Worm (Caenorhabditis elegans) whole organism, L3 larva: ENCODE results near the gene ilcr-2.

Experiments
- R02D3.7 ChIP-seq: fragments of 150-350 bp; optimal IDR thresholded peaks from 2 replicates; lab custom pipeline; 2014; ENCODE audit warnings: missing biosample characterization, missing genetic modification characterization
- ZK546.5 ChIP-seq: sonication (generic microtip); optimal IDR thresholded peaks from 2 replicates; lab custom pipeline; 2017; ENCODE audit warnings: missing biosample characterization, missing genetic modification characterization
- ama-1 ChIP-seq: fragments of 150-350 bp; optimal IDR thresholded peaks from 2 replicates; lab custom pipeline; 2018
- ceh-16 ChIP-seq: sonication (generic microtip); optimal IDR thresholded peaks from 2 replicates; lab custom pipeline; 2017; ENCODE audit warnings: missing biosample characterization, missing genetic modification characterization
- ceh-28 ChIP-seq: fragments of 150-350 bp; optimal IDR thresholded peaks from 2 replicates; lab custom pipeline; 2014; ENCODE audit warnings: missing biosample characterization, missing genetic modification reagents, missing genetic modification characterization
- egl-27 ChIP-seq: sonication (generic microtip); optimal IDR thresholded peaks from 4 replicates; lab custom pipeline; 2017; ENCODE audit warnings: missing biosample characterization, missing genetic modification reagents, missing genetic modification characterization
- elt-2 ChIP-seq: sonication (generic microtip); optimal IDR thresholded peaks from 2 replicates; lab custom pipeline; 2016; ENCODE audit warnings: missing genetic modification reagents, mild to moderate bottlenecking, missing genetic modification characterization, missing compliant biosample characterization
- elt-3 ChIP-seq, 3 experiments: fragments of 150-350 bp in 1 of 3; sonication (generic microtip) in 2 of 3; optimal IDR thresholded peaks; 2 replicates in 2 of 3; 4 replicates in 1 of 3; lab custom pipeline; 2014 to 2017; ENCODE audit warnings: missing biosample characterization in 3 of 3, missing genetic modification characterization in 3 of 3
- eor-1 ChIP-seq, 2 experiments: fragments of 150-350 bp; optimal IDR thresholded peaks; 2 replicates each; lab custom pipeline; 2014 to 2018; ENCODE audit warnings: missing biosample characterization in 2 of 2, missing genetic modification characterization in 2 of 2
- fkh-10 ChIP-seq: sonication (generic microtip); optimal IDR thresholded peaks from 2 replicates; lab custom pipeline; 2017; ENCODE audit warnings: missing biosample characterization, missing genetic modification reagents, missing genetic modification characterization
- fos-1 ChIP-seq: fragments of 150-350 bp; optimal IDR thresholded peaks from 2 replicates; lab custom pipeline; 2014; ENCODE audit warnings: missing biosample characterization, missing genetic modification characterization
- hmg-11 ChIP-seq: sonication (generic microtip); optimal IDR thresholded peaks from 2 replicates; lab custom pipeline; 2016; ENCODE audit warnings: missing genetic modification characterization, missing compliant biosample characterization
- jun-1 ChIP-seq: fragments of 150-350 bp; optimal IDR thresholded peaks from 2 replicates; lab custom pipeline; 2014; ENCODE audit warnings: missing biosample characterization, missing genetic modification reagents, missing genetic modification characterization
- lin-15B ChIP-seq: fragments of 150-350 bp; optimal IDR thresholded peaks from 2 replicates; lab custom pipeline; 2014; ENCODE audit warnings: missing biosample characterization, missing genetic modification characterization
- lin-39 ChIP-seq: fragments of 150-350 bp; optimal IDR thresholded peaks from 2 replicates; lab custom pipeline; 2018; ENCODE audit warnings: missing biosample characterization, missing genetic modification reagents, missing genetic modification characterization
- lsy-12 ChIP-seq: sonication (generic microtip); optimal IDR thresholded peaks from 2 replicates; lab custom pipeline; 2016; ENCODE audit warnings: mild to moderate bottlenecking, missing genetic modification characterization, missing compliant biosample characterization
- mml-1 ChIP-seq: fragments of 150-350 bp; sonication (generic microtip); optimal IDR thresholded peaks from 3 replicates; lab custom pipeline; 2014; ENCODE audit warnings: missing biosample characterization, missing genetic modification characterization
- nfya-1 ChIP-seq: sonication (generic microtip); optimal IDR thresholded peaks from 2 replicates; lab custom pipeline; 2017; ENCODE audit warnings: missing genetic modification characterization, mild to moderate bottlenecking, missing compliant biosample characterization, antibody characterized with exemption, moderate library complexity; ENCODE audit not compliant: insufficient read depth
- nhr-11 ChIP-seq: fragments of 150-350 bp; optimal IDR thresholded peaks from 2 replicates; lab custom pipeline; 2014; ENCODE audit warnings: missing biosample characterization, missing genetic modification characterization
- nhr-12 ChIP-seq: fragments of 150-350 bp; optimal IDR thresholded peaks from 2 replicates; lab custom pipeline; 2014; ENCODE audit warnings: missing biosample characterization, missing genetic modification characterization
- nhr-25 ChIP-seq: sonication (generic microtip); optimal IDR thresholded peaks from 2 replicates; lab custom pipeline; 2017; ENCODE audit warnings: missing biosample characterization, missing genetic modification characterization
- nhr-28 ChIP-seq: fragments of 150-350 bp; optimal IDR thresholded peaks from 2 replicates; lab custom pipeline; 2014; ENCODE audit warnings: missing biosample characterization, missing genetic modification characterization
- nhr-43 ChIP-seq: sonication (generic microtip); optimal IDR thresholded peaks from 2 replicates; lab custom pipeline; 2016; ENCODE audit warnings: mild to moderate bottlenecking, missing genetic modification characterization, missing compliant biosample characterization; ENCODE audit not compliant: poor library complexity, severe bottlenecking
- nhr-77 ChIP-seq: fragments of 150-350 bp; optimal IDR thresholded peaks from 2 replicates; lab custom pipeline; 2014; ENCODE audit warnings: missing biosample characterization, missing genetic modification characterization
- pha-4 ChIP-seq: fragments of 150-350 bp; optimal IDR thresholded peaks from 2 replicates; lab custom pipeline; 2014; ENCODE audit warnings: missing biosample characterization, missing genetic modification reagents, missing genetic modification characterization
- skn-1 ChIP-seq: fragments of 150-350 bp; optimal IDR thresholded peaks from 2 replicates; lab custom pipeline; 2014; ENCODE audit warnings: missing biosample characterization, missing genetic modification characterization
- tbx-2 ChIP-seq: sonication (generic microtip); optimal IDR thresholded peaks from 2 replicates; lab custom pipeline; 2016; ENCODE audit warnings: mild to moderate bottlenecking, missing genetic modification characterization, missing compliant biosample characterization
- unc-39 ChIP-seq: sonication (generic microtip); optimal IDR thresholded peaks from 4 replicates; lab custom pipeline; 2017; ENCODE audit warnings: missing biosample characterization, missing genetic modification characterization
- unc-62 ChIP-seq: fragments of 150-350 bp; sonication (generic microtip); optimal IDR thresholded peaks from 4 replicates; lab custom pipeline; 2014; ENCODE audit warnings: missing biosample characterization, missing genetic modification reagents, missing genetic modification characterization
- zag-1 ChIP-seq: fragments of 150-350 bp; optimal IDR thresholded peaks from 2 replicates; lab custom pipeline; 2014; ENCODE audit warnings: missing biosample characterization, missing genetic modification characterization
- ztf-11 ChIP-seq: fragments of 150-350 bp; optimal IDR thresholded peaks from 2 replicates; lab custom pipeline; 2014; ENCODE audit warnings: missing biosample characterization, missing genetic modification characterization
- ztf-4 ChIP-seq: fragments of 150-350 bp; optimal IDR thresholded peaks from 2 replicates; lab custom pipeline; 2014; ENCODE audit warnings: missing biosample characterization, missing genetic modification characterization

Gene ilcr-2

DNA sequence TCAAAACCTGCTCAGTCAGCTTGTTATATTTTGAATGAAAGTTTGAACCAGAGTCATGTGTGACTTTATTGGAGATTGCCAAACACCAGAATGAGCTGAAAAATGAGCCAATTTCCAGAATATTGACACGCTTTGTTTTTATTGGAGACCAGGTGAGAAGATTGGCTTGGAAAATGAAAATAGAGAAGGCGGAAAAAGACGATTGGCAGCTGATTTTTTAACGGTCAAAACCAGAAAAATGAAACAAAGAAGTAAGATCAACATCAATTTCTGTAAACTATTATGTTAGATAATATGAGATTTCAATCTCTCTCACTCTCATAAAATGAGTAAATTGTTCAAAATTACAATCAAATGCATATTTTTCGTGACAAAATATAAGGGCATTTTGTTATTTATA is 42.0 kb upstream of the ilcr-2 start, which contains the start of gene srx-114:
Gene srx-114 (minus strand): TSS at position 101 of the 400 bp plus-strand sequence.
- no peak for TF ChIP-seq R02D3.7 (tag; lab: Kevin White, UChicago)
- TF ChIP-seq fos-1 (tag; lab: Kevin White, UChicago): no peak
- no peak for TF ChIP-seq elt-2
- no peak for TF ChIP-seq eor-1 (tag; optimal IDR thresholded peaks at IDR 0.05; lab: Kevin White, UChicago)
- TF ChIP-seq mml-1: no peak

DNA sequence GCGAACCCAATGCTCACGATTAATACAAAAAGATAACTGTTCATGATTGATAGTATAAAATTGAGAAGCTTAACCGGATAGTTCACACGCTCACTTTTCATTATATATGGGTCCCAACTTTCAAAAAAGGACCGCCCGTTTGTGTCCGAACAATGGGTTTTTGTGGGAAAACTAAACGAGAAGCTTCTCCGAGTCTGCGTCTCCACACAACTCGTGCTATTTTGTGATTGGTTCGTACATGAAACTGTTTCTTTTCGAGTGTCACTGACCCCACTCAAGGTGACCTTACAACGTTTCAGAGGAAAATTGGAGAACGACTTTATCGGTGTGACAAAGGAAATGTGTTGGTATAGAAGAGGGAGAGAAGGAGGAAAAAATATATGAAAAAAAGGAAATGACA is 38.2 kb upstream of the ilcr-2 start, which contains the start of gene dct-5:
Gene dct-5 (minus strand): TSS at position 101 of the 400 bp plus-strand sequence.
- TF ChIP-seq nhr-25 (peak; percentile 29), nhr-77 (tag; lab: Kevin White, UChicago) (no peak), ztf-11 (tag; lab: Kevin White, UChicago) (no peak), fkh-10 (GFP tag; lab: Kevin White, UChicago) (no peak), unc-62 (GFP tag; lab: Kevin White, UChicago) (no peak), lin-15B (tag; lab: Kevin White, UChicago) (no peak), ceh-16 (tag; lab: Kevin White, UChicago) (no peak), nhr-12 (tag; lab: Kevin White, UChicago) (no peak), unc-39 (tag; lab: Kevin White, UChicago) (no peak)
- TF ChIP-seq, all 47 proteins: peak for 1

DNA sequence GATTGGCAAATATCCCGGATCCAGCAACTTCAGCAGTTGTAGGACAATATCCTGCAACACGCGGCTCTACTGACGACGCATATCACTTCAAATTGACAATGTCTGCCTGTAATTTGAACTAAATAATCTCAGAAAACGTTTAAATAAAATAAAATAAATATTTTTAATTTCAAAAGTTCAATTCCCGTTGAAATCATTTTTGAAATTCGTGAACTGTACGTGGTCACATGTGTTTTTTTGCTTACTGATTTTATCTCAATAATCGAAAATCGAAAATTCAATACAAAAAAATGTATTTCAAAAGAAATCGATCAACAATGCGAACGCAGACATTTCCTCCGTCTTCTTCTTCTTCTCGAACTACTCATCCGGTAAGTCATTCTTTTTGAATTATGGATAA is 37.5 kb upstream of the ilcr-2 start, which contains the start of gene F07F6.1:
Gene F07F6.1 (plus strand): TSS at position 301 of the 400 bp plus-strand sequence.
- TF ChIP-seq ztf-4 (tag; lab: Kevin White, UChicago) (no peak), egl-27 (tag; lab: Kevin White, UChicago) (no peak), eor-1 (tag; optimal IDR thresholded peaks at IDR 0.05; lab: Kevin White, UChicago) (no peak), elt-3 (tag; optimal IDR thresholded peaks at IDR 0.05; lab: Kevin White, UChicago) (no peak), ama-1 (lab: Kevin White, UChicago) (no peak), lin-15B (tag; lab: Kevin White, UChicago) (no peak), nhr-11 (tag; lab: Kevin White, UChicago) (no peak), nfya-1 (tag; lab: Kevin White, UChicago) (no peak), elt-2 (no peak)
- TF ChIP-seq, all 47 proteins: peak for 0

DNA sequence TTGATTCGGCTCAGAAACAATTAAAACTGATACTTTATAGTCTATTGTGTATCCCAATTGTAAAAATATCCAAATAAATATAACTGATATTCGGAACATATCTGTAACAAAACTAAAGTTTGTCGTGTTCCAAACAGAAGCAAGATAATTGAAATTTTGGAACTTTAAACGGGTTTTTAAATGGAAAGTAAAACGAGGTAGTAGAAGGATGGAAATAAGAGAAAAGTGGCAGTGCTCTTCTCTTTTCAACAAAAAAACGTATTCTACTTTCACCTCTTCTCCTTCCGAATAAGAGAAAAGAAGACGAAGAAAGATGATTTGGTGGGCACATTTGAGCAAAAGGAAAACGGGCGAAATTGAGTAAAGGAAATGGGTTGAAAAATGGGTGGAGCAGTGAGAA is 28.5 kb upstream of the ilcr-2 start, which contains the start of gene nmr-1:
Gene nmr-1 (minus strand): TSS at position 101 of the 400 bp plus-strand sequence.
- no peak for TF ChIP-seq unc-39 (tag; lab: Kevin White, UChicago)
- TF ChIP-seq nhr-28 (tag; lab: Kevin White, UChicago): no peak
- no peak for TF ChIP-seq ZK546.5 (tag; lab: Kevin White, UChicago)
- no peak for TF ChIP-seq pha-4 (tag; lab: Kevin White, UChicago)
- TF ChIP-seq lin-15B (tag; lab: Kevin White, UChicago): no peak
- no peak for TF ChIP-seq nhr-25

DNA sequence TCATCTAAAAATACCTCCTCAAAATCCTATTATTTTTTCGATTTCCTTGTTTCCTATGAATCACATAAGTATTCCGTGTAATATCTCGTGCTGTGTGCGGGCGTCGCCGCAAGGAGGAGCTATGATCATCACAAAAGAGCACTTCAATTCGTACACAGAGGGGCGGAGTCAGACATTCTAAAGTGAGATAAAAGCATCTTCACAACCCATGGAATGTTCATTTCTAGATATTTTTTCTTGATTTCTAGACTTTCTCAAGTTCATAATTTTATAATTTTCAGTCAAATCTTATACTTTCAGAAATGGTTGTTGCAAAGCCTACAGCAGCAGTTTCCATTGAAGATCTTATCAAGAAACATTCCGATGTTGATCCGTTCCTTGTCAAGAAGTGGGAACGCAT is 27.7 kb upstream of the ilcr-2 start, which contains the start of gene cex-1:
Gene cex-1 (plus strand): TSS at position 301 of the 400 bp plus-strand sequence.
- TF ChIP-seq nhr-28 (tag; lab: Kevin White, UChicago) (no peak), skn-1 (tag; lab: Kevin White, UChicago) (no peak), lsy-12 (no peak), elt-2 (no peak), elt-3 (tag; optimal IDR thresholded peaks at IDR 0.05; lab: Kevin White, UChicago) (no peak), hmg-11 (tag; lab: Kevin White, UChicago) (no peak), jun-1 (tag; lab: Kevin White, UChicago) (no peak), nhr-43 (tag; lab: Kevin White, UChicago) (no peak), nhr-11 (tag; lab: Kevin White, UChicago) (no peak), ama-1 (lab: Kevin White, UChicago) (no peak), fos-1 (tag; lab: Kevin White, UChicago) (no peak), zag-1 (tag; lab: Kevin White, UChicago) (no peak), tbx-2 (tag; lab: Kevin White, UChicago) (no peak), ceh-16 (tag; lab: Kevin White, UChicago) (no peak), lin-39 (tag; lab: Kevin White, UChicago) (no peak), ceh-28 (tag; lab: Kevin White, UChicago) (no peak), lin-15B (tag; lab: Kevin White, UChicago) (no peak), nfya-1 (tag; lab: Kevin White, UChicago) (no peak), nhr-25 (no peak)
